Worm (Caenorhabditis elegans) whole organism, midembryonic: ENCODE data around the gene lgg-3.

Experiments
- flt-1 ChIP-seq: fragments of 200-800 bp; sonication (Bioruptor generic); IDR thresholded peaks from 2 replicates; pipeline ENCODE4 v1.3.6; 2022; ENCODE audit warnings: missing genetic modification characterization, missing compliant biosample characterization
- klf-2 ChIP-seq: fragments of 200-800 bp; sonication (Bioruptor generic); conservative IDR thresholded peaks from 2 replicates; pipeline ENCODE4 v1.3.6; 2022; ENCODE audit warnings: missing genetic modification reagents, missing genetic modification characterization, missing compliant biosample characterization
- med-1 ChIP-seq: sonication (generic microtip); optimal IDR thresholded peaks from 2 replicates; lab custom pipeline; 2017; ENCODE audit warnings: missing genetic modification characterization, mild to moderate bottlenecking, missing compliant biosample characterization, antibody characterized with exemption, missing genetic modification reagents; ENCODE audit not compliant: insufficient read depth
- ztf-23 ChIP-seq: fragments of 200-800 bp; sonication (Bioruptor generic); IDR thresholded peaks from 2 replicates; pipeline ENCODE4 v1.3.6; 2022; ENCODE audit warnings: missing genetic modification reagents, missing genetic modification characterization, missing compliant biosample characterization
- ztf-29 ChIP-seq: fragments of 200-800 bp; sonication (Bioruptor generic); IDR thresholded peaks from 2 replicates; pipeline ENCODE4 v1.3.6; 2022; ENCODE audit warnings: missing genetic modification reagents, missing genetic modification characterization, missing compliant biosample characterization

DNA sequence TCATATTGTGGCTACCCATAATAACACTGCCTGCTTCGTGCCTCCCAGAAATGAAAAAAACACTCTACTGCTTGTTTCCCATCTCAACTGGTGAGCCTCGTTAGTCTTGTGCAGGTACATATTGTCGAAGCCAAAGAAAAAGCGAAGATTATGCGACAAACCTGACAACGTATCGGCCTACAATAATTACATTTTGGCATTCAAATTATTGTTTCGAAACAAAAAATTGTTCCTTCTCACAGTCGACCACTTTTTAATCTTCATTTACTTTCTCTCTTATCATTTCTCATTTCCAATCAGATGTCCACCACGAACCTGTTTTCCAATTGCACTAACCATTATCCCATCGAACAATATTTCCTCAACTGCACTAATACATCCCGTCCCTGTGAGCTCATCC is 45.3 kb upstream of the lgg-3 start, which contains the start of gene B0244.15:
- TF ChIP-seq klf-2 (GFP tag; lab: Robert Waterston, UW) (no peak), med-1 (no peak), ztf-29 (GFP tag; lab: Robert Waterston, UW) (no peak), ztf-23 (GFP tag; lab: Robert Waterston, UW) (no peak), flt-1 (GFP tag; lab: Robert Waterston, UW) (no peak)
